Fruit fly (Drosophila melanogaster): ENCODE measurements around the gene Rpn2.

Gene Rpn2

DNA sequence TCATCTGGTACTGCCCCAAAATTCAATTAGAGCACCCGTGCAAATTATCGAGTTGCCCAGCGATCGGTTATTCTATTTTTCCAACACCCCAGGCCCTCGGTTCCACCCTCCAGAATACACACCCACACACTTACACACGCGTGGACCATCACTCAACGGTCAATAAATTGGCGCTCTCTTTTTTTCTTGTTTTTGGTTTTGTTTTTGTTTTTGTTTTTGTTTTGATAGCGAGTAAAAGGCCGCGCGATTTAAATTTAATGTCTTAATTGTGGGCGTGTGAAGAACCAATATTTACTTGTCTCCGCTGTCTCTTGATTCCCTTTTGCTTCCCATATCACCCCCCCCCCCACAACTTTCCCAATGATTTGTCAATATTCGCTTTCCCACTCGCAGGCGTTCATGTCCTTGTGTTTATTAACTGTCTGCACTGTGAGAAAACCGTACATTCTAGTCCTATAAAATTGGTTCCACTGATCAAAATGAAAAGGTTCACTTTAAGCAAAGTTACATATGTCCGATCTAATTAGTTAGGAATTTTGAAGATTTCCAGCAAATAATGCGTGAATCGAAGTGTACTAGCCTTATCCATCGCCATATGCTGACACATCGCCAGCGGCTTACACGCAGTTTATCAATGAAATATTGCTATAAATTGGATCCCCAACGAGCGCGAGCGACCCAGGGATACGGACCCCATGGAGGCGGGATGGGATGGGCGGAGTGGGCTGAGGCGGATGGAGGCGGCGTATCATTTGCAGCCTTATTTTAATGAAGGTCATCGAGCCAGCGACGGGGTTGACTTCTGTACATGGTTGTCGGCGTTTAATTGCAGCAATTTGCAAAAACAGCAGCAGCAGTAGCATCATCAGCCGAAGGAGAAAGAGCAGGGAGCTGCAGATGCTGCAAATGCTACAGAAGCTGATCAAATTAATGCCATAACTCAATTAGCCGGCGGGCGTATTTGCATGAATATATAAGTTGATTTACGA, 13.3 kb upstream of the Rpn2 start:
- TF ChIP-seq dsx (GFP tag; optimal IDR thresholded peaks at IDR 0.05; ENCODE audit: poor library complexity, severe bottlenecking) = peak; percentile 5
- no peak for TF ChIP-seq Hr39 (GFP tag; optimal IDR thresholded peaks at IDR 0.05)
- TF ChIP-seq Sox15 (GFP tag; optimal IDR thresholded peaks at IDR 0.05) = no peak
- no peak for TF ChIP-seq acj6 (GFP tag; optimal IDR thresholded peaks at IDR 0.05)
- TF ChIP-seq Eip93F (GFP tag; optimal IDR thresholded peaks at IDR 0.05) = no peak
- no peak for TF ChIP-seq Ets21C (GFP tag; optimal IDR thresholded peaks at IDR 0.05)
- TF ChIP-seq CG1621 (tag; optimal IDR thresholded peaks at IDR 0.05) = no peak
- TF ChIP-seq cyc (GFP tag; optimal IDR thresholded peaks at IDR 0.05) = no peak
- no peak for TF ChIP-seq Blimp-1 (GFP tag; optimal IDR thresholded peaks at IDR 0.05)
- no peak for TF ChIP-seq Hr4 (GFP tag; optimal IDR thresholded peaks at IDR 0.05)
- TF ChIP-seq Eip78C (GFP tag) = peak; percentile 53
- TF ChIP-seq CG34406 (GFP tag; optimal IDR thresholded peaks at IDR 0.05) = no peak
- TF ChIP-seq CG6792 (GFP tag; optimal IDR thresholded peaks at IDR 0.05) = no peak
- peak; percentile 32 for TF ChIP-seq fkh (GFP tag; optimal IDR thresholded peaks at IDR 0.05)
- peak; percentile 29 for TF ChIP-seq CG3919 (GFP tag; optimal IDR thresholded peaks at IDR 0.05)
- TF ChIP-seq net (GFP tag; optimal IDR thresholded peaks at IDR 0.05) = no peak
- TF ChIP-seq Sox14 (GFP tag; optimal IDR thresholded peaks at IDR 0.05) = no peak
- no peak for TF ChIP-seq CG3032 (tag; optimal IDR thresholded peaks at IDR 0.05)
- TF ChIP-seq ss (GFP tag; optimal IDR thresholded peaks at IDR 0.05) = peak in 1 of 2 experiments; percentile 20
- no peak for TF ChIP-seq CG11902 (GFP tag; optimal IDR thresholded peaks at IDR 0.05)
- TF ChIP-seq salr (GFP tag; optimal IDR thresholded peaks at IDR 0.05) = no peak
- no peak for TF ChIP-seq CG11294 (GFP tag; IDR thresholded peaks at IDR 0.05)
- peak; percentile 92 for TF ChIP-seq svp (GFP tag)
- TF ChIP-seq CG10631 (GFP tag; optimal IDR thresholded peaks at IDR 0.05) = no peak
- TF ChIP-seq CG32006 (GFP tag; optimal IDR thresholded peaks at IDR 0.05) = no peak
- TF ChIP-seq spab (GFP tag; optimal IDR thresholded peaks at IDR 0.05) = no peak
- no peak for TF ChIP-seq eg (GFP tag; IDR thresholded peaks at IDR 0.05)
- TF ChIP-seq achi (GFP tag; optimal IDR thresholded peaks at IDR 0.05) = peak; percentile 8
- no peak for TF ChIP-seq CG8119 (GFP tag; IDR thresholded peaks at IDR 0.05)
- no peak for TF ChIP-seq lz (GFP tag; optimal IDR thresholded peaks at IDR 0.05)
- no peak for TF ChIP-seq CG4318 (GFP tag; optimal IDR thresholded peaks at IDR 0.05)
- TF ChIP-seq CG8632 (GFP tag; optimal IDR thresholded peaks at IDR 0.05) = no peak
- TF ChIP-seq CG6276 (GFP tag; optimal IDR thresholded peaks at IDR 0.05) = no peak
- no peak for TF ChIP-seq fd85E (GFP tag; optimal IDR thresholded peaks at IDR 0.05)
- no peak for TF ChIP-seq Hr38 (GFP tag; optimal IDR thresholded peaks at IDR 0.05)
- TF ChIP-seq Smox (GFP tag; optimal IDR thresholded peaks at IDR 0.05) = no peak
- no peak for TF ChIP-seq topi (GFP tag; optimal IDR thresholded peaks at IDR 0.05)
- no peak for TF ChIP-seq vri (GFP tag; optimal IDR thresholded peaks at IDR 0.05)
- peak; percentile 29 for TF ChIP-seq CG9139 (GFP tag; optimal IDR thresholded peaks at IDR 0.05)
- TF ChIP-seq Met (GFP tag; optimal IDR thresholded peaks at IDR 0.05) = no peak
- TF ChIP-seq CG7368 (GFP tag; optimal IDR thresholded peaks at IDR 0.05) = peak; percentile 14
- TF ChIP-seq dac (GFP tag; optimal IDR thresholded peaks at IDR 0.05) = no peak
- TF ChIP-seq CG16779 (tag; optimal IDR thresholded peaks at IDR 0.05) = no peak
- no peak for TF ChIP-seq CG31627 (GFP tag; optimal IDR thresholded peaks at IDR 0.05)
- TF ChIP-seq CG6854 (GFP tag; optimal IDR thresholded peaks at IDR 0.05) = no peak
- TF ChIP-seq Sox102F (GFP tag; optimal IDR thresholded peaks at IDR 0.05) = no peak
- TF ChIP-seq CG10669 (GFP tag; optimal IDR thresholded peaks at IDR 0.05) = peak; percentile 68
- TF ChIP-seq OdsH (GFP tag; optimal IDR thresholded peaks at IDR 0.05) = no peak
- TF ChIP-seq Ets96B (tag; optimal IDR thresholded peaks at IDR 0.05) = peak; percentile 36
- no peak for TF ChIP-seq Lpt (GFP tag; optimal IDR thresholded peaks at IDR 0.05)
- no peak for TF ChIP-seq Gug (GFP tag; IDR thresholded peaks at IDR 0.05)
